Fruit fly (Drosophila melanogaster) whole organism, prepupa: ENCODE results near the gene CG31370.

ENCODE experiments used
- CG11902 ChIP-seq: fragments of 200-800 bp; sonication (Bioruptor generic); optimal IDR thresholded peaks from 3 replicates; lab custom pipeline; 2016; ENCODE audit warnings: missing biosample characterization, missing genetic modification characterization
- CG15336 ChIP-seq: fragments of 200-800 bp; sonication (Bioruptor generic); IDR thresholded peaks from 2 replicates; pipeline ENCODE4 v1.3.6; 2022; ENCODE audit warnings: missing biosample characterization, missing genetic modification characterization
- CG16779 ChIP-seq: fragments of 200-800 bp; sonication (Bioruptor generic); optimal IDR thresholded peaks from 3 replicates; lab custom pipeline; 2017; ENCODE audit warnings: missing biosample characterization, mild to moderate bottlenecking, missing genetic modification characterization
- CG3032 ChIP-seq: fragments of 200-800 bp; optimal IDR thresholded peaks from 2 replicates; lab custom pipeline; 2019; ENCODE audit warnings: missing biosample characterization, mild to moderate bottlenecking, missing genetic modification characterization, moderate library complexity
- CG32006 ChIP-seq: fragments of 200-800 bp; sonication (Bioruptor generic); optimal IDR thresholded peaks from 3 replicates; lab custom pipeline; 2017; ENCODE audit warnings: missing biosample characterization, mild to moderate bottlenecking, missing genetic modification characterization
- CG34406 ChIP-seq: fragments of 200-800 bp; sonication (Bioruptor generic); optimal IDR thresholded peaks from 3 replicates; lab custom pipeline; 2016; ENCODE audit warnings: missing biosample characterization, missing genetic modification characterization
- CG3919 ChIP-seq: fragments of 200-800 bp; sonication (Bioruptor generic); optimal IDR thresholded peaks from 3 replicates; lab custom pipeline; 2016; ENCODE audit warnings: missing biosample characterization, missing genetic modification characterization
- CG6163 ChIP-seq: fragments of 200-800 bp; sonication (Bioruptor generic); IDR thresholded peaks from 3 replicates; pipeline ENCODE4 v1.3.6; 2022; ENCODE audit warnings: missing biosample characterization, missing genetic modification characterization
- CG6276 ChIP-seq: fragments of 200-800 bp; sonication (Bioruptor generic); optimal IDR thresholded peaks from 2 replicates; lab custom pipeline; 2017; ENCODE audit warnings: missing biosample characterization, mild to moderate bottlenecking, missing genetic modification characterization
- CG6854 ChIP-seq: fragments of 200-800 bp; sonication (Bioruptor generic); optimal IDR thresholded peaks from 2 replicates; lab custom pipeline; 2017; ENCODE audit warnings: missing biosample characterization, mild to moderate bottlenecking, missing genetic modification characterization
- CG8119 ChIP-seq: fragments of 200-800 bp; sonication (Bioruptor generic); IDR thresholded peaks from 3 replicates; pipeline ENCODE4 v1.3.6; 2022; ENCODE audit warnings: missing biosample characterization, missing genetic modification characterization
- Ets21C ChIP-seq: fragments of 200-800 bp; sonication (Bioruptor generic); optimal IDR thresholded peaks from 3 replicates; lab custom pipeline; 2016; ENCODE audit warnings: missing biosample characterization, missing genetic modification characterization
- Hr39 ChIP-seq: fragments of 200-800 bp; sonication (Bioruptor generic); optimal IDR thresholded peaks from 2 replicates; lab custom pipeline; 2016; ENCODE audit warnings: missing biosample characterization, missing genetic modification characterization
- Hr4 ChIP-seq: fragments of 200-800 bp; sonication (Bioruptor generic); optimal IDR thresholded peaks from 3 replicates; lab custom pipeline; 2016; ENCODE audit warnings: missing biosample characterization, missing genetic modification characterization
- Met ChIP-seq: fragments of 200-800 bp; sonication (Bioruptor generic); optimal IDR thresholded peaks from 3 replicates; lab custom pipeline; 2016; ENCODE audit warnings: missing biosample characterization, missing genetic modification characterization
- OdsH ChIP-seq: fragments of 200-800 bp; sonication (Bioruptor generic); optimal IDR thresholded peaks from 3 replicates; lab custom pipeline; 2016; ENCODE audit warnings: missing biosample characterization, missing genetic modification characterization
- Sox15 ChIP-seq: fragments of 200-800 bp; sonication (Bioruptor generic); optimal IDR thresholded peaks from 3 replicates; lab custom pipeline; 2016; ENCODE audit warnings: missing biosample characterization, missing genetic modification characterization
- achi ChIP-seq: fragments of 200-800 bp; sonication (Bioruptor generic); optimal IDR thresholded peaks from 3 replicates; lab custom pipeline; 2016; ENCODE audit warnings: missing biosample characterization, missing genetic modification characterization
- acj6 ChIP-seq: fragments of 200-800 bp; sonication (Bioruptor generic); optimal IDR thresholded peaks from 3 replicates; lab custom pipeline; 2016; ENCODE audit warnings: missing biosample characterization, missing genetic modification characterization
- dac ChIP-seq: fragments of 200-800 bp; sonication (Bioruptor generic); optimal IDR thresholded peaks from 2 replicates; lab custom pipeline; 2017; ENCODE audit warnings: missing biosample characterization, mild to moderate bottlenecking, missing genetic modification characterization
- eg ChIP-seq: fragments of 200-800 bp; sonication (Bioruptor generic); IDR thresholded peaks from 3 replicates; pipeline ENCODE4 v1.3.6; 2022; ENCODE audit warnings: missing biosample characterization, missing genetic modification characterization
- fkh ChIP-seq: fragments of 200-800 bp; sonication (Bioruptor generic); optimal IDR thresholded peaks from 3 replicates; lab custom pipeline; 2017; ENCODE audit warnings: missing biosample characterization, mild to moderate bottlenecking, missing genetic modification characterization, moderate library complexity
- pdm3 ChIP-seq: fragments of 200-800 bp; sonication (Bioruptor generic); optimal IDR thresholded peaks from 3 replicates; lab custom pipeline; 2016; ENCODE audit warnings: missing biosample characterization, missing genetic modification characterization
- spab ChIP-seq: fragments of 200-800 bp; sonication (Bioruptor generic); optimal IDR thresholded peaks from 2 replicates; lab custom pipeline; 2017; ENCODE audit warnings: missing biosample characterization, mild to moderate bottlenecking, missing genetic modification characterization, missing genetic modification reagents
- ss ChIP-seq, 2 experiments: fragments of 200-800 bp; sonication (Bioruptor generic); optimal IDR thresholded peaks; 2 replicates in 1 of 2; 3 replicates in 1 of 2; lab custom pipeline; 2017 to 2018; ENCODE audit warnings: mild to moderate bottlenecking in 2 of 2, missing biosample characterization in 2 of 2, missing genetic modification characterization in 2 of 2, moderate library complexity in 1 of 2
- svp ChIP-seq: fragments of 200-800 bp; sonication (Bioruptor generic); peaks from one replicate; lab custom pipeline; 2016; ENCODE audit warnings: missing biosample characterization, missing genetic modification characterization
- vri ChIP-seq: fragments of 200-800 bp; sonication (Bioruptor generic); optimal IDR thresholded peaks from 3 replicates; lab custom pipeline; 2016; ENCODE audit warnings: missing biosample characterization, mild to moderate bottlenecking, missing genetic modification characterization

Gene CG31370

dm6 chr3R:25316016-25316415 lies 13.8 kb downstream of the CG31370 start, which contains the start of gene CG10559:
Gene CG10559 (minus strand): TSS chr3R:25316116.
- TF ChIP-seq Hr39 (GFP tag; lab: Kevin White, UChicago) (no peak), fkh (peak; percentile 45)

dm6 chr3R:25318011-25318410 lies 15.7 kb downstream of the CG31370 start, which contains the start of gene CG10553:
Gene CG10553 (minus strand): TSS chr3R:25318111.
- TF ChIP-seq CG32006 (no peak), CG6276 (GFP tag; lab: Kevin White, UChicago) (no peak), CG34406 (GFP tag; lab: Kevin White, UChicago) (no peak), CG3919 (GFP tag; lab: Kevin White, UChicago) (no peak), CG6854 (no peak), spab (GFP tag; lab: Kevin White, UChicago) (no peak), Hr4 (GFP tag; lab: Kevin White, UChicago) (no peak), ss (GFP tag; optimal IDR thresholded peaks at IDR 0.05; lab: Kevin White, UChicago) (no peak)

- TF ChIP-seq svp (GFP tag; lab: Kevin White, UChicago): no peak
- no peak for TF ChIP-seq dac (GFP tag; lab: Kevin White, UChicago)
- no peak for TF ChIP-seq fkh
- no peak for TF ChIP-seq ss (GFP tag; optimal IDR thresholded peaks at IDR 0.05; lab: Kevin White, UChicago)
- no peak for TF ChIP-seq Met (GFP tag; lab: Kevin White, UChicago)
- no peak for TF ChIP-seq pdm3 (GFP tag; lab: Kevin White, UChicago)
- no peak for TF ChIP-seq CG3032 (tag; lab: Kevin White, UChicago)
- no peak for TF ChIP-seq Ets21C (GFP tag; lab: Kevin White, UChicago)
- TF ChIP-seq CG16779 (tag; lab: Kevin White, UChicago): no peak
Observed at dm6 chr3R:25320051-25320705, 17.9 kb downstream of the CG31370 start, which contains the start of gene CG10560. Gene CG10560 (minus strand): TSS chr3R:25320101.

dm6 chr3R:25320898-25321297 lies 18.6 kb downstream of the CG31370 start:
- TF ChIP-seq Sox15 (GFP tag; lab: Kevin White, UChicago) (no peak), achi (no peak), CG6854 (no peak)

DNA sequence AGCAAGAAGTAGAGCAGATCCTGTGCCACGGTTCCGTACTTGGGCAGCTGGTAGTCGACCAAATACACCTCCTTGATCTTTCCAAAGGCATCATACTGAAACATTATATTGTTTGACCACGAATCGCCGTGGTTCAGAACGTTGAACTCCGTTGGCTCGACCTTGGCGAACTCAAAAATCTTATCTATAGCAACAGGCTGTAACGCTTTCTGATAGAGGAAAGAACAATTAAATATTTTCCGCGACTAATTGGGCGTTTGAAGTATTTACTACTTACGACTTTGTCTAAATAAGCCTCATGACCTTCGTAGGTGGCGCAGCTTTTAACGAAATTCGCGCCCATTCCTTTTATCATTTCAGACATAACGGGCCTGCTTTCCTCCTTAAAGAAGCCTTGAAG lies 19.4 kb downstream of the CG31370 start:
- TF ChIP-seq svp (GFP tag; lab: Kevin White, UChicago) (peak; percentile 72), ss (GFP tag; optimal IDR thresholded peaks at IDR 0.05; lab: Kevin White, UChicago) (no peak), Hr4 (GFP tag; lab: Kevin White, UChicago) (no peak), CG6163 (no peak), CG11902 (no peak)

- TF ChIP-seq acj6: no peak
- TF ChIP-seq Ets21C (GFP tag; lab: Kevin White, UChicago): no peak
- no peak for TF ChIP-seq OdsH
- TF ChIP-seq CG16779 (tag; lab: Kevin White, UChicago): no peak
Observed at dm6 chr3R:25322657-25323056, 20.4 kb downstream of the CG31370 start, which contains the start of gene CG10562. Gene CG10562 (minus strand): TSS chr3R:25322757.

DNA sequence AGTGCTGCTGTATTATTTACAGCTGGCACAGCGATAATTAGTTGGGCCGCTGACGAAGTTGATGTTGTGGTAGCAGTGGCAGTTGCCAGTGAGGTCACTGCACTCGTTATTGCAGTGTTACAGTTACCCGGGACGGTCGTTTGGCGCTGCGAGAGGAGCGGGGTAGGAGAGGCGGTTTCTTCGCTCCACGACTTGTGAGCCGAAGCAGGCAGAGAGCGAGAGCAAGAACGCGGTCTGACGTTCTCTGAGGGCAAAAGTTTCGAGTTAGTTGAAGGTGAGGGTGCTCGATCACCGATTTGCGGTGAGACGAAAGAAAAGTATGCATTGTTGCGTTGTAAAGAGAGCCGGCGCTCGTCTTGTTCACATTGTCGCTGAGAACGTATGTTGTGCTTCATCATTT lies 26.3 kb downstream of the CG31370 start:
- TF ChIP-seq eg (GFP tag; lab: Robert Waterston, UW) (0 out of 3 replicates have a peak, but pooled peaks have one; percentile 17), CG8119 (GFP tag; lab: Robert Waterston, UW) (0 out of 3 replicates have a peak, but pooled peaks have one; percentile 28)

- peak; percentile 30 for TF ChIP-seq vri (GFP tag; lab: Kevin White, UChicago)
- no peak for TF ChIP-seq CG6276 (GFP tag; lab: Kevin White, UChicago)
- TF ChIP-seq CG15336 (GFP tag; lab: Robert Waterston, UW): 0 out of 2 replicates have a peak, but pooled peaks have one; percentile 21
- no peak for TF ChIP-seq CG6163
Observed at dm6 chr3R:25329079-25329478, 26.8 kb downstream of the CG31370 start, which contains the start of gene CHKov1. Gene CHKov1 (minus strand): TSS chr3R:25329316.
